Worm (Caenorhabditis elegans): Measurements from ENCODE around the gene tftc-5.

- TF ChIP-seq ceh-48 (tag; optimal IDR thresholded peaks at IDR 0.05) (no peak), ceh-31 (tag; optimal IDR thresholded peaks at IDR 0.05) (no peak), ceh-14 (tag; optimal IDR thresholded peaks at IDR 0.05) (no peak), sox-2 (GFP tag; IDR thresholded peaks at IDR 0.05) (no peak), Y22D7AL.16 (tag; optimal IDR thresholded peaks at IDR 0.05) (no peak), ceh-18 (tag; optimal IDR thresholded peaks at IDR 0.05) (no peak), rnt-1 (tag; optimal IDR thresholded peaks at IDR 0.05) (no peak), ceh-34 (tag; optimal IDR thresholded peaks at IDR 0.05) (no peak)
Measured at ce11 chrIII:4036740-4037139, 14.8 kb downstream of the tftc-5 start, which contains the start of gene hum-5.
